Worm (Caenorhabditis elegans): Measurements from ENCODE around the gene daz-1.

Gene daz-1

ce11 chrII:5426054-5426453, 30.1 kb upstream of the daz-1 start:
- TF ChIP-seq lin-15B (tag; optimal IDR thresholded peaks at IDR 0.05) = no peak
- peak; percentile 49 for TF ChIP-seq hmg-11 (tag; optimal IDR thresholded peaks at IDR 0.05)
- TF ChIP-seq nhr-77 (tag; optimal IDR thresholded peaks at IDR 0.05) = no peak
- no peak for TF ChIP-seq ceh-82 (tag; optimal IDR thresholded peaks at IDR 0.05)
- no peak for TF ChIP-seq unc-62 (GFP tag; optimal IDR thresholded peaks at IDR 0.05)
- peak; percentile 13 for TF ChIP-seq lin-39 (tag; optimal IDR thresholded peaks at IDR 0.05)
- peak; percentile 49 for TF ChIP-seq nhr-25 (tag; optimal IDR thresholded peaks at IDR 0.05)
- TF ChIP-seq lsy-12 (tag; optimal IDR thresholded peaks at IDR 0.05) = no peak
- TF ChIP-seq skn-1 (tag; optimal IDR thresholded peaks at IDR 0.05) = no peak
- no peak for TF ChIP-seq tbx-2 (tag; optimal IDR thresholded peaks at IDR 0.05)
- peak; percentile 85 for TF ChIP-seq elt-2 (tag; optimal IDR thresholded peaks at IDR 0.05)
- TF ChIP-seq eor-1 (tag; optimal IDR thresholded peaks at IDR 0.05) = no peak
- TF ChIP-seq unc-39 (tag; optimal IDR thresholded peaks at IDR 0.05) = no peak
- no peak for TF ChIP-seq aly-2 (tag; optimal IDR thresholded peaks at IDR 0.05)
- TF ChIP-seq nhr-28 (tag; optimal IDR thresholded peaks at IDR 0.05) = no peak
- no peak for TF ChIP-seq ztf-4 (tag; optimal IDR thresholded peaks at IDR 0.05)
- no peak for TF ChIP-seq elt-1 (tag; optimal IDR thresholded peaks at IDR 0.05)
- TF ChIP-seq nhr-23 (tag; optimal IDR thresholded peaks at IDR 0.05) = peak; percentile 46
- no peak for TF ChIP-seq nhr-76 (tag; optimal IDR thresholded peaks at IDR 0.05)
- TF ChIP-seq ceh-9 (tag; optimal IDR thresholded peaks at IDR 0.05) = no peak
- no peak for TF ChIP-seq ceh-16 (tag; optimal IDR thresholded peaks at IDR 0.05)
- no peak for TF ChIP-seq nhr-11 (tag; optimal IDR thresholded peaks at IDR 0.05)
- TF ChIP-seq fkh-10 (GFP tag; optimal IDR thresholded peaks at IDR 0.05) = no peak
- no peak for TF ChIP-seq sea-2 (GFP tag; optimal IDR thresholded peaks at IDR 0.05)
- TF ChIP-seq nhr-12 (tag; optimal IDR thresholded peaks at IDR 0.05) = no peak
- no peak for TF ChIP-seq zag-1 (tag; optimal IDR thresholded peaks at IDR 0.05)
- TF ChIP-seq elt-3 (tag; optimal IDR thresholded peaks at IDR 0.05) = no peak
- peak; percentile 11 for TF ChIP-seq jun-1 (tag; optimal IDR thresholded peaks at IDR 0.05)
- no peak for TF ChIP-seq fkh-2 (tag; optimal IDR thresholded peaks at IDR 0.05)
- peak; percentile 32 for TF ChIP-seq ceh-28 (tag; optimal IDR thresholded peaks at IDR 0.05)
- no peak for TF ChIP-seq mdl-1 (tag; optimal IDR thresholded peaks at IDR 0.05)
- peak; percentile 66 for TF ChIP-seq ama-1 (optimal IDR thresholded peaks at IDR 0.05)
- TF ChIP-seq nhr-43 (tag; optimal IDR thresholded peaks at IDR 0.05; ENCODE audit: poor library complexity, severe bottlenecking) = no peak
- TF ChIP-seq nhr-67 (tag; optimal IDR thresholded peaks at IDR 0.05) = no peak
- TF ChIP-seq egl-27 (tag; optimal IDR thresholded peaks at IDR 0.05) = peak; percentile 6
- no peak for TF ChIP-seq ztf-11 (tag; optimal IDR thresholded peaks at IDR 0.05)
- peak; percentile 85 for TF ChIP-seq pha-4 (tag; optimal IDR thresholded peaks at IDR 0.05)
- no peak for TF ChIP-seq pqm-1 (tag; optimal IDR thresholded peaks at IDR 0.05)
- TF ChIP-seq nfya-1 (tag; optimal IDR thresholded peaks at IDR 0.05; ENCODE audit: insufficient read depth) = peak; percentile 82
- no peak for TF ChIP-seq snpc-4 (tag; optimal IDR thresholded peaks at IDR 0.05)
- no peak for TF ChIP-seq egl-5 (tag; optimal IDR thresholded peaks at IDR 0.05)
- no peak for TF ChIP-seq ZK546.5 (tag; optimal IDR thresholded peaks at IDR 0.05)
- no peak for TF ChIP-seq daf-12 (tag; optimal IDR thresholded peaks at IDR 0.05)
- no peak for TF ChIP-seq R02D3.7 (tag; optimal IDR thresholded peaks at IDR 0.05)
- no peak for TF ChIP-seq fos-1 (tag; optimal IDR thresholded peaks at IDR 0.05)

DNA sequence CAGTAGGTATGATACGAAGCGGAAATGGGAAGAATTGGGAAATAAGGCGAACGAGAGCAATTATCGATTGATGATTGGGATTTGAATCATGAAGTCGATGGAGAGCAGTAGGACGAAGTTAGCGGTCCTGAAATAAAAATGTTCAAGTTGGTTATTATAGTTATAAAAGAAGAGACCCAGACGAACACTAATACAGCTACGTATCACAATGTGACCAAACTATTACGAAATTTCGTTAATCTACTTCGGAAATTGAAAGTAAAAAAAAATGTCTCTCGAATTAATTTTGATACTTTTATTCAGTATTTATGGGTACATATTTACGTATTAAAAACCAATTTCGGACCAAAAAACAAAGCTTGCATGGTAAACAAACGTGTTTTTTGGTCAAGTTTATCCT, 29.6 kb upstream of the daz-1 start:
- TF ChIP-seq elt-2 (tag; optimal IDR thresholded peaks at IDR 0.05) (peak; percentile 61), nhr-237 (tag; optimal IDR thresholded peaks at IDR 0.05) (no peak)
